Worm (Caenorhabditis elegans) whole organism, L2 larva: ENCODE measurements around the gene mif-2.

Experiments used
- elt-3 ChIP-seq: sonication (generic microtip); optimal IDR thresholded peaks from 2 replicates; lab custom pipeline; 2017; ENCODE audit warnings: missing biosample characterization, missing genetic modification characterization
- lin-13 ChIP-seq: fragments of 150-350 bp; optimal IDR thresholded peaks from 2 replicates; lab custom pipeline; 2014; ENCODE audit warnings: missing biosample characterization, missing genetic modification reagents, missing genetic modification characterization
- lin-39 ChIP-seq: fragments of 150-350 bp; optimal IDR thresholded peaks from 2 replicates; lab custom pipeline; 2014; ENCODE audit warnings: missing biosample characterization, missing genetic modification reagents, missing genetic modification characterization
- nhr-12 ChIP-seq: fragments of 150-350 bp; optimal IDR thresholded peaks from 2 replicates; lab custom pipeline; 2014; ENCODE audit warnings: missing biosample characterization, missing genetic modification characterization
- nhr-25 ChIP-seq: fragments of 150-350 bp; sonication (generic microtip); optimal IDR thresholded peaks from 3 replicates; lab custom pipeline; 2014; ENCODE audit warnings: missing biosample characterization, missing genetic modification characterization
- snpc-4 ChIP-seq: fragments of 150-350 bp; optimal IDR thresholded peaks from 2 replicates; lab custom pipeline; 2014; ENCODE audit warnings: missing biosample characterization, missing genetic modification characterization
- unc-39 ChIP-seq: fragments of 150-350 bp; optimal IDR thresholded peaks from 2 replicates; lab custom pipeline; 2014; ENCODE audit warnings: missing biosample characterization, missing genetic modification characterization
- zag-1 ChIP-seq: fragments of 150-350 bp; optimal IDR thresholded peaks from 2 replicates; lab custom pipeline; 2014; ENCODE audit warnings: missing biosample characterization, missing genetic modification characterization

- no peak for TF ChIP-seq nhr-12 (tag; lab: Kevin White, UChicago)
- TF ChIP-seq zag-1 (tag; lab: Kevin White, UChicago): no peak
- peak; percentile 11 for TF ChIP-seq snpc-4 (tag; lab: Kevin White, UChicago)
- TF ChIP-seq unc-39 (tag; lab: Kevin White, UChicago): no peak
- TF ChIP-seq lin-13 (GFP tag; lab: Kevin White, UChicago): peak; percentile 36
- no peak for TF ChIP-seq elt-3 (tag; lab: Kevin White, UChicago)
- TF ChIP-seq nhr-25 (tag; lab: Kevin White, UChicago): no peak
- TF ChIP-seq lin-39 (tag; lab: Kevin White, UChicago): no peak
Observed at ce11 chrV:11933196-11934028, 44.8 kb downstream of the mif-2 start, which contains the start of the genes aman-2 and F58H1.3.
